Worm (Caenorhabditis elegans): ENCODE results near the gene dhrs-4.
A peak's percentile ranks its signal among the peaks of the same experiment; 100 is the strongest.

Gene dhrs-4

DNA sequence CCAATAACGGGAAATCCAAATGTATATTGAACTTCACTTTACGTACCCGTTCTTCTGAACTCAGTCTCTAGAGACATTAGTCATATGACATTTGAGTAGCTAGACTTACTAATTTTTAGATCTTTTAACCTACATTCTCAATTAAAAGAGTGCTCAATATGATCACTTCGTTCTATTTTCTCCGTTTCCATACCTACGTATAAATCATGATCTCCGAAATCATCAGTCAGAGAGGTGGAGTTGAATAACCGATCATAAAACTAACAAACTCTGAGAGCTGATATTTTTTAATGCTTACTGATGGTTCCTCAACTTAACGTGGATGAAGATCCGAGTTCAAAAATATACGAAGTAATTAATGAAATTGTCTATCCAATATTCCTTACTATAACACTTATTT is 41.7 kb downstream of the dhrs-4 start, which contains the start of gene srd-35:
TSS of gene srd-35 (plus strand) at position 301 of the 400 bp plus-strand sequence.
- TF ChIP-seq ztf-29 (GFP tag; IDR thresholded peaks at IDR 0.05) (no peak), tab-1 (GFP tag; IDR thresholded peaks at IDR 0.05) (no peak), ref-1 (GFP tag; conservative IDR thresholded peaks at IDR 0.05) (no peak), med-1 (GFP tag; optimal IDR thresholded peaks at IDR 0.05; ENCODE audit: insufficient read depth) (no peak), klf-2 (GFP tag; conservative IDR thresholded peaks at IDR 0.05) (no peak), cog-1 (tag; optimal IDR thresholded peaks at IDR 0.05) (no peak)

DNA sequence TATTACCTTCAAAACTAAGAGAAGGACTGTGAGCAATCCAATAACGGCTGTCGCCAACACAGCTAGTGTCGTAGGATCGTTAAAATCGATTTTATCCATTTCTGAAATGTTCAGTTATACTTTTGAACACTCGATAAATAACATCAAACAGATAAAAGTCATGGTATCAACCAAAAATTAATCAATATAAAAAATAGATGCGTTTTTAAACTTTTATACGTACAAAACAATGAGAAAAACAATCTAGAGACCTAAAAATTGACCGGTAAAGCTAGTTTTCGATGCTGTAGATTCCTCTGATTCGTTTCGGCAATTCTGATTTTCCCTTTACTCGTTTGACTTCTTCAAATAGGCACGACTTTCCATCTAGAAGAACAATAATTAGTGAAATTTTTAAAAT is 44.7 kb downstream of the dhrs-4 start, which contains the start of gene R186.3:
TSS of gene R186.3 (minus strand) at position 101 of the 400 bp plus-strand sequence.
- TF ChIP-seq cog-1 (tag; optimal IDR thresholded peaks at IDR 0.05): no peak
- no peak for TF ChIP-seq flt-1 (GFP tag; IDR thresholded peaks at IDR 0.05)
- TF ChIP-seq klf-2 (GFP tag; conservative IDR thresholded peaks at IDR 0.05): no peak
- TF ChIP-seq tab-1 (GFP tag; IDR thresholded peaks at IDR 0.05): no peak
- TF ChIP-seq T22C8.4 (GFP tag; IDR thresholded peaks at IDR 0.05): no peak
- TF ChIP-seq med-1 (GFP tag; optimal IDR thresholded peaks at IDR 0.05; ENCODE audit: insufficient read depth): no peak
- TF ChIP-seq ztf-29 (GFP tag; IDR thresholded peaks at IDR 0.05): no peak
- no peak for TF ChIP-seq ztf-23 (GFP tag; IDR thresholded peaks at IDR 0.05)
- TF ChIP-seq ref-1 (GFP tag; conservative IDR thresholded peaks at IDR 0.05): no peak

DNA sequence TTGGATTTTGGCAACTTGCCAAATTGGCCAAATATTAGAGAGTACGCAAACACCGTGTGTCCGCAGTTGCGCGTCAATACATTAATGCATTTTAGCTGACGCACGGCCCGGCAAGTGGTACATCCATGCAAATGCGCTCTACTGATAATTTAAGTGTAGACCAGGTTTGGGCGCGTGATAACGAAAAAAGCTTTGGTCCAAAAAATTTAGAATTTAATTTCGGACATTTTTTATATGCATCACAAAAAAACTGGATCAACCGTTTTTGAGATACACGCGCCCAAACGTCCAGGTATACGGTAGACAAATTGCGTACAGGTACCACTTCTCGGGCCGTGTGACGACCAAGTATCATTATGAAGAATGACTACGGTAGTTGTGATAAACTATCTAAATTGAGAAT is 45.5 kb downstream of the dhrs-4 start, which contains the start of gene R186.8:
TSS of gene R186.8 (minus strand) at position 58 of the 403 bp plus-strand sequence.
- TF ChIP-seq cog-1 (tag; optimal IDR thresholded peaks at IDR 0.05): peak; percentile 52

ce11 chrV:12968555-12968954 is 46.1 kb downstream of the dhrs-4 start, which contains the start of gene lin-46:
TSS of gene lin-46 (plus strand) at chrV:12968855.
- no peak for TF ChIP-seq flt-1 (GFP tag; IDR thresholded peaks at IDR 0.05)
- no peak for TF ChIP-seq T22C8.4 (GFP tag; IDR thresholded peaks at IDR 0.05)

DNA sequence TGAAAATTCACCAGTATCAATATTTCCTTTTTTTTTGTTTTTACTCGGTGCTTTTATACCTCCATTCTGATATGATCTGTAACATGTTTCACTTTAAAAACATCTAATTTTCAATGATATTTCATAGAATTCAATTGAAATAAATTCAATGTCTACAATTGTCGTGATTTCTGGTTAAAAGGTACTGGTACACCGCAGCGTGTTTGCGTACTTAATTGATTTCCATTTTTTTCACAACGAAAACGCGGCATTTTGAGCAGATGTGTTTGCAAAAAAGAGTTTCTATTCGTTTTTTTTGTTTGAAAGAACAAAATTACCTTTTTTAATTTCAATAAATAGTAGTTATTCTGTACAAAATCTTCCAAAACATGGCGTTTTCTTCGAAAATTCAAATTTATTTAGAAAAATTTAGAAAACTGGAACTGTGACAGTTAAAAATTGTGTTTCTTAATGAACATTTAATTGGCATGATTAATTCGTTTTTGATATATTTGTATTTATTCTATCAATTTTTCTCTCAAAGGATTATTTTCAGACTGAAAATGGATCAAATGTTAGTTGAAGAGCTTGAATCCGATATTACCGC is 48.3 kb downstream of the dhrs-4 start, which contains the start of gene pnn-1:
TSS of gene pnn-1 (plus strand) at position 536 of the 586 bp plus-strand sequence.
- no peak for TF ChIP-seq klf-2 (GFP tag; conservative IDR thresholded peaks at IDR 0.05)
- no peak for TF ChIP-seq ztf-29 (GFP tag; IDR thresholded peaks at IDR 0.05)
- no peak for TF ChIP-seq tab-1 (GFP tag; IDR thresholded peaks at IDR 0.05)
- no peak for TF ChIP-seq ztf-23 (GFP tag; IDR thresholded peaks at IDR 0.05)
- TF ChIP-seq flt-1 (GFP tag; IDR thresholded peaks at IDR 0.05): no peak
